Fruit fly (Drosophila melanogaster) whole organism, pupa: ENCODE data around the gene Sys1.

Source experiments
- CG14655 ChIP-seq: fragments of 200-800 bp; sonication (Bioruptor generic); optimal IDR thresholded peaks from 3 replicates; lab custom pipeline; 2017; ENCODE audit warnings: mild to moderate bottlenecking, missing biosample characterization, missing genetic modification reagents, missing genetic modification characterization
- CG15710 ChIP-seq: fragments of 200-800 bp; sonication (Bioruptor generic); optimal IDR thresholded peaks from 2 replicates; lab custom pipeline; 2018; ENCODE audit warnings: missing biosample characterization, mild to moderate bottlenecking, missing genetic modification characterization, moderate library complexity
- CG32121 ChIP-seq: fragments of 200-800 bp; sonication (Bioruptor generic); IDR thresholded peaks from 2 replicates; pipeline ENCODE4 v1.3.6; 2022; ENCODE audit warnings: missing biosample characterization, missing genetic modification characterization
- CG34367 ChIP-seq: fragments of 200-800 bp; sonication (Bioruptor generic); optimal IDR thresholded peaks from 2 replicates; lab custom pipeline; 2018; ENCODE audit warnings: missing biosample characterization, mild to moderate bottlenecking, missing genetic modification characterization
- CG8159 ChIP-seq: fragments of 200-800 bp; sonication (Bioruptor generic); optimal IDR thresholded peaks from 3 replicates; lab custom pipeline; 2018; ENCODE audit warnings: missing biosample characterization, mild to moderate bottlenecking, missing genetic modification characterization, moderate library complexity
- CG9948 ChIP-seq: fragments of 200-800 bp; sonication (Bioruptor generic); optimal IDR thresholded peaks from 2 replicates; lab custom pipeline; 2018; ENCODE audit warnings: missing biosample characterization, mild to moderate bottlenecking, missing genetic modification characterization, moderate library complexity
- D1 ChIP-seq: fragments of 200-800 bp; sonication (Bioruptor generic); optimal IDR thresholded peaks from 2 replicates; lab custom pipeline; 2018; ENCODE audit warnings: missing biosample characterization, mild to moderate bottlenecking, missing genetic modification characterization, moderate library complexity
- Pif1A ChIP-seq: fragments of 200-800 bp; sonication (Bioruptor generic); optimal IDR thresholded peaks from 3 replicates; lab custom pipeline; 2016; ENCODE audit warnings: missing biosample characterization, missing genetic modification characterization
- Pif1B ChIP-seq: fragments of 200-800 bp; sonication (Bioruptor generic); optimal IDR thresholded peaks from 3 replicates; lab custom pipeline; 2016; ENCODE audit warnings: missing biosample characterization, missing genetic modification characterization
- fd96Ca ChIP-seq: fragments of 200-800 bp; sonication (Bioruptor generic); IDR thresholded peaks from 3 replicates; pipeline ENCODE4 v1.3.6; 2022; ENCODE audit warnings: missing biosample characterization, missing genetic modification characterization

- TF ChIP-seq CG15710 (no peak), CG9948 (tag; lab: Kevin White, UChicago) (no peak), Pif1A (no peak), CG34367 (tag; lab: Kevin White, UChicago) (no peak), CG8159 (tag; lab: Kevin White, UChicago) (no peak), fd96Ca (GFP tag; lab: Robert Waterston, UW) (no peak), D1 (no peak), Pif1B (no peak), CG14655 (GFP tag; lab: Kevin White, UChicago) (no peak), CG32121 (GFP tag; lab: Robert Waterston, UW) (no peak)
Measured at dm6 chr3R:8683280-8683679, 30.7 kb downstream of the Sys1 start.
